Fruit fly (Drosophila melanogaster) whole organism, wandering third instar larva: ENCODE results near the gene Atg8a.

Experiments used
- Abd-B ChIP-seq: fragments of >200 bp; optimal IDR thresholded peaks from 2 replicates; lab custom pipeline; 2017; ENCODE audit warnings: missing biosample characterization, missing genetic modification characterization
- Hnf4 ChIP-seq: fragments of 200-800 bp; sonication (Bioruptor generic); optimal IDR thresholded peaks from 2 replicates; lab custom pipeline; 2016; ENCODE audit warnings: missing biosample characterization, mild to moderate bottlenecking, missing genetic modification characterization
- OdsH ChIP-seq: fragments of 200-800 bp; sonication (Bioruptor generic); optimal IDR thresholded peaks from 2 replicates; lab custom pipeline; 2016; ENCODE audit warnings: missing biosample characterization, mild to moderate bottlenecking, missing genetic modification characterization
- Rel ChIP-seq, 2 experiments: fragments of 200-800 bp; sonication (Bioruptor generic) in 1 of 2; optimal IDR thresholded peaks; 2 replicates in 1 of 2; 3 replicates in 1 of 2; lab custom pipeline; 2016 to 2019; ENCODE audit warnings: mild to moderate bottlenecking in 2 of 2, missing biosample characterization in 2 of 2, missing genetic modification characterization in 2 of 2, moderate library complexity in 1 of 2
- Sp1 ChIP-seq: fragments of 200-800 bp; sonication (Bioruptor generic); optimal IDR thresholded peaks from 3 replicates; lab custom pipeline; 2019; ENCODE audit warnings: missing biosample characterization, mild to moderate bottlenecking, missing genetic modification characterization, moderate library complexity
- dl ChIP-seq, 2 experiments: fragments of 175-275, 200-275 bp in 1 of 2; fragments of 200-275 bp in 1 of 2; sonication (Bioruptor generic); optimal IDR thresholded peaks; lab custom pipeline; 2018; ENCODE audit warnings: mild to moderate bottlenecking in 2 of 2, missing biosample characterization in 2 of 2, missing genetic modification characterization in 2 of 2, moderate library complexity in 2 of 2; ENCODE audit not compliant: partially characterized antibody in 2 of 2, insufficient read depth in 1 of 2
- dsf ChIP-seq: sonication (Bioruptor generic); optimal IDR thresholded peaks from 2 replicates; lab custom pipeline; 2016; ENCODE audit warnings: missing biosample characterization, missing genetic modification characterization, borderline replicate concordance
- ey ChIP-seq: fragments of 200-800 bp; sonication (Bioruptor generic); optimal IDR thresholded peaks from 2 replicates; lab custom pipeline; 2016; ENCODE audit warnings: missing biosample characterization, missing genetic modification characterization
- pan ChIP-seq: fragments of >200 bp; optimal IDR thresholded peaks from 2 replicates; lab custom pipeline; 2017
- usp ChIP-seq: fragments of >200 bp; optimal IDR thresholded peaks from 2 replicates; lab custom pipeline; 2017; ENCODE audit warnings: missing biosample characterization, missing genetic modification characterization

DNA sequence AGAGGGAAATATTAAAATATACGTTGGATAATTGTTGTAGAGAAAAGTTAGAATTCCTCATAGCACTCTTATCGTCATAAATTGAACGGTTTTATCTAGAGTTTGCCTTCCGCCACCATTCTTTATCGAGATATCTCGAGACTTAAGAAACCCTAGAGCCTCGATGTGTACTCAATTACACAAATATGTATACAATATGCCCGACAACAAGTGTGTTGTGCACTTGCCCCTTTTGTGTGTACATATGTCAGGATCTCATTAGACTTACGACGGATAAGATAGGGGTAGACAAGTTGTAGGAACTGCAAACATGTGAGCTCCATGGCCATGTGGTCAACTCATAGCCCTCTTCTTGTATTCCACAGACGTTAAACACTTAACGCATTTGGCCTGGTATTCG, 5.4 kb upstream of the Atg8a start:
- TF ChIP-seq Hnf4 (GFP tag; lab: Kevin White, UChicago) (no peak), pan (no peak), ey (no peak), Sp1 (GFP tag; lab: Kevin White, UChicago) (no peak), Abd-B (GFP tag; lab: Kevin White, UChicago) (no peak), usp (GFP tag; lab: Kevin White, UChicago) (no peak), Rel (GFP tag; optimal IDR thresholded peaks at IDR 0.05; lab: Kevin White, UChicago) (no peak), Rel (tag; optimal IDR thresholded peaks at IDR 0.05; lab: Kevin White, UChicago) (no peak), dsf (no peak), dl (GFP tag; optimal IDR thresholded peaks at IDR 0.05; lab: Kevin White, UChicago; ENCODE audit: insufficient read depth in 1 of 2, partially characterized antibody in 2 of 2) (no peak), OdsH (GFP tag; lab: Kevin White, UChicago) (no peak)
